Fruit fly (Drosophila melanogaster) whole organism, prepupa: ENCODE measurements around the gene Ref1.

Experiments
- CG10631 ChIP-seq: fragments of 200-800 bp; sonication (Bioruptor generic); optimal IDR thresholded peaks from 2 replicates; lab custom pipeline; 2016; ENCODE audit warnings: missing biosample characterization, missing genetic modification characterization
- CG10669 ChIP-seq: fragments of 200-800 bp; sonication (Bioruptor generic); optimal IDR thresholded peaks from 3 replicates; lab custom pipeline; 2018; ENCODE audit warnings: missing biosample characterization, mild to moderate bottlenecking, missing genetic modification characterization, moderate library complexity
- CG1621 ChIP-seq: fragments of 200-800 bp; sonication (Bioruptor generic); optimal IDR thresholded peaks from 3 replicates; lab custom pipeline; 2018; ENCODE audit warnings: missing biosample characterization, mild to moderate bottlenecking, missing genetic modification characterization
- CG16779 ChIP-seq: fragments of 200-800 bp; sonication (Bioruptor generic); optimal IDR thresholded peaks from 3 replicates; lab custom pipeline; 2017; ENCODE audit warnings: missing biosample characterization, mild to moderate bottlenecking, missing genetic modification characterization
- CG31627 ChIP-seq: fragments of 200-800 bp; sonication (Bioruptor generic); optimal IDR thresholded peaks from 3 replicates; lab custom pipeline; 2016; ENCODE audit warnings: missing biosample characterization, missing genetic modification characterization
- CG32006 ChIP-seq: fragments of 200-800 bp; sonication (Bioruptor generic); optimal IDR thresholded peaks from 3 replicates; lab custom pipeline; 2017; ENCODE audit warnings: missing biosample characterization, mild to moderate bottlenecking, missing genetic modification characterization
- CG3919 ChIP-seq: fragments of 200-800 bp; sonication (Bioruptor generic); optimal IDR thresholded peaks from 3 replicates; lab custom pipeline; 2016; ENCODE audit warnings: missing biosample characterization, missing genetic modification characterization
- CG6276 ChIP-seq: fragments of 200-800 bp; sonication (Bioruptor generic); optimal IDR thresholded peaks from 2 replicates; lab custom pipeline; 2017; ENCODE audit warnings: missing biosample characterization, mild to moderate bottlenecking, missing genetic modification characterization
- CG6792 ChIP-seq: fragments of 200-800 bp; sonication (Bioruptor generic); optimal IDR thresholded peaks from 3 replicates; lab custom pipeline; 2016; ENCODE audit warnings: missing biosample characterization, missing genetic modification characterization
- CG6808 ChIP-seq: fragments of 200-800 bp; sonication (Bioruptor generic); optimal IDR thresholded peaks from 3 replicates; lab custom pipeline; 2017; ENCODE audit warnings: missing biosample characterization, missing genetic modification characterization, mild to moderate bottlenecking, moderate library complexity, missing genetic modification reagents
- CG6854 ChIP-seq: fragments of 200-800 bp; sonication (Bioruptor generic); optimal IDR thresholded peaks from 2 replicates; lab custom pipeline; 2017; ENCODE audit warnings: missing biosample characterization, mild to moderate bottlenecking, missing genetic modification characterization
- CG7368 ChIP-seq: fragments of 200-800 bp; sonication (Bioruptor generic); optimal IDR thresholded peaks from 3 replicates; lab custom pipeline; 2016; ENCODE audit warnings: missing biosample characterization, missing genetic modification characterization
- CG8319 ChIP-seq: fragments of 200-800 bp; sonication (Bioruptor generic); optimal IDR thresholded peaks from 3 replicates; lab custom pipeline; 2016; ENCODE audit warnings: missing biosample characterization, missing genetic modification characterization
- CG8632 ChIP-seq: fragments of 200-800 bp; sonication (Bioruptor generic); optimal IDR thresholded peaks from 3 replicates; lab custom pipeline; 2016; ENCODE audit warnings: missing biosample characterization, missing genetic modification characterization
- CG9139 ChIP-seq: fragments of 200-800 bp; sonication (Bioruptor generic); optimal IDR thresholded peaks from 3 replicates; lab custom pipeline; 2017; ENCODE audit warnings: missing biosample characterization, mild to moderate bottlenecking, missing genetic modification characterization
- Eip75B ChIP-seq: fragments of 200-800 bp; sonication (Bioruptor generic); optimal IDR thresholded peaks from 3 replicates; lab custom pipeline; 2016; ENCODE audit warnings: missing biosample characterization, missing genetic modification characterization
- Eip78C ChIP-seq: fragments of 200-800 bp; sonication (Bioruptor generic); peaks from one replicate; lab custom pipeline; 2016; ENCODE audit warnings: missing biosample characterization, missing genetic modification characterization
- Ets21C ChIP-seq: fragments of 200-800 bp; sonication (Bioruptor generic); optimal IDR thresholded peaks from 3 replicates; lab custom pipeline; 2016; ENCODE audit warnings: missing biosample characterization, missing genetic modification characterization
- Ets96B ChIP-seq: fragments of 200-800 bp; optimal IDR thresholded peaks from 2 replicates; lab custom pipeline; 2019; ENCODE audit warnings: missing biosample characterization, mild to moderate bottlenecking, missing genetic modification characterization, moderate library complexity
- Gug ChIP-seq: fragments of 200-800 bp; sonication (Bioruptor generic); IDR thresholded peaks from 2 replicates; pipeline ENCODE4 v1.3.6; 2022; ENCODE audit warnings: missing biosample characterization, missing genetic modification characterization
- Hr38 ChIP-seq: sonication (Bioruptor generic); optimal IDR thresholded peaks from 2 replicates; lab custom pipeline; 2016; ENCODE audit warnings: missing biosample characterization, missing genetic modification characterization
- Hr39 ChIP-seq: fragments of 200-800 bp; sonication (Bioruptor generic); optimal IDR thresholded peaks from 2 replicates; lab custom pipeline; 2016; ENCODE audit warnings: missing biosample characterization, missing genetic modification characterization
- Hr4 ChIP-seq: fragments of 200-800 bp; sonication (Bioruptor generic); optimal IDR thresholded peaks from 3 replicates; lab custom pipeline; 2016; ENCODE audit warnings: missing biosample characterization, missing genetic modification characterization
- Lpt ChIP-seq: fragments of 200-800 bp; sonication (Bioruptor generic); optimal IDR thresholded peaks from 3 replicates; lab custom pipeline; 2016; ENCODE audit warnings: missing biosample characterization, missing genetic modification characterization
- Met ChIP-seq: fragments of 200-800 bp; sonication (Bioruptor generic); optimal IDR thresholded peaks from 3 replicates; lab custom pipeline; 2016; ENCODE audit warnings: missing biosample characterization, missing genetic modification characterization
- OdsH ChIP-seq: fragments of 200-800 bp; sonication (Bioruptor generic); optimal IDR thresholded peaks from 3 replicates; lab custom pipeline; 2016; ENCODE audit warnings: missing biosample characterization, missing genetic modification characterization
- Sox15 ChIP-seq: fragments of 200-800 bp; sonication (Bioruptor generic); optimal IDR thresholded peaks from 3 replicates; lab custom pipeline; 2016; ENCODE audit warnings: missing biosample characterization, missing genetic modification characterization
- achi ChIP-seq: fragments of 200-800 bp; sonication (Bioruptor generic); optimal IDR thresholded peaks from 3 replicates; lab custom pipeline; 2016; ENCODE audit warnings: missing biosample characterization, missing genetic modification characterization
- acj6 ChIP-seq: fragments of 200-800 bp; sonication (Bioruptor generic); optimal IDR thresholded peaks from 3 replicates; lab custom pipeline; 2016; ENCODE audit warnings: missing biosample characterization, missing genetic modification characterization
- dsx ChIP-seq: fragments of 200-800 bp; optimal IDR thresholded peaks from 3 replicates; lab custom pipeline; 2019; ENCODE audit warnings: missing biosample characterization, mild to moderate bottlenecking, missing genetic modification characterization, moderate library complexity; ENCODE audit not compliant: poor library complexity, severe bottlenecking
- eg ChIP-seq: fragments of 200-800 bp; sonication (Bioruptor generic); IDR thresholded peaks from 3 replicates; pipeline ENCODE4 v1.3.6; 2022; ENCODE audit warnings: missing biosample characterization, missing genetic modification characterization
- esn ChIP-seq: fragments of 200-800 bp; sonication (Bioruptor generic); optimal IDR thresholded peaks from 2 replicates; lab custom pipeline; 2016; ENCODE audit warnings: missing biosample characterization, mild to moderate bottlenecking, missing genetic modification characterization, moderate library complexity
- fd59A ChIP-seq: fragments of 200-800 bp; sonication (Bioruptor generic); optimal IDR thresholded peaks from 2 replicates; lab custom pipeline; 2017; ENCODE audit warnings: missing biosample characterization, mild to moderate bottlenecking, missing genetic modification characterization, missing genetic modification reagents
- fkh ChIP-seq: fragments of 200-800 bp; sonication (Bioruptor generic); optimal IDR thresholded peaks from 3 replicates; lab custom pipeline; 2017; ENCODE audit warnings: missing biosample characterization, mild to moderate bottlenecking, missing genetic modification characterization, moderate library complexity
- lz ChIP-seq: fragments of 200-800 bp; sonication (Bioruptor generic); optimal IDR thresholded peaks from 3 replicates; lab custom pipeline; 2016; ENCODE audit warnings: missing biosample characterization, missing genetic modification characterization
- net ChIP-seq: fragments of 200-800 bp; sonication (Bioruptor generic); optimal IDR thresholded peaks from 3 replicates; lab custom pipeline; 2016; ENCODE audit warnings: missing biosample characterization, missing genetic modification characterization
- pdm3 ChIP-seq: fragments of 200-800 bp; sonication (Bioruptor generic); optimal IDR thresholded peaks from 3 replicates; lab custom pipeline; 2016; ENCODE audit warnings: missing biosample characterization, missing genetic modification characterization
- spab ChIP-seq: fragments of 200-800 bp; sonication (Bioruptor generic); optimal IDR thresholded peaks from 2 replicates; lab custom pipeline; 2017; ENCODE audit warnings: missing biosample characterization, mild to moderate bottlenecking, missing genetic modification characterization, missing genetic modification reagents
- ss ChIP-seq, 2 experiments: fragments of 200-800 bp; sonication (Bioruptor generic); optimal IDR thresholded peaks; 2 replicates in 1 of 2; 3 replicates in 1 of 2; lab custom pipeline; 2017 to 2018; ENCODE audit warnings: mild to moderate bottlenecking in 2 of 2, missing biosample characterization in 2 of 2, missing genetic modification characterization in 2 of 2, moderate library complexity in 1 of 2
- svp ChIP-seq: fragments of 200-800 bp; sonication (Bioruptor generic); peaks from one replicate; lab custom pipeline; 2016; ENCODE audit warnings: missing biosample characterization, missing genetic modification characterization
- vri ChIP-seq: fragments of 200-800 bp; sonication (Bioruptor generic); optimal IDR thresholded peaks from 3 replicates; lab custom pipeline; 2016; ENCODE audit warnings: missing biosample characterization, mild to moderate bottlenecking, missing genetic modification characterization

The Ref1 gene

DNA sequence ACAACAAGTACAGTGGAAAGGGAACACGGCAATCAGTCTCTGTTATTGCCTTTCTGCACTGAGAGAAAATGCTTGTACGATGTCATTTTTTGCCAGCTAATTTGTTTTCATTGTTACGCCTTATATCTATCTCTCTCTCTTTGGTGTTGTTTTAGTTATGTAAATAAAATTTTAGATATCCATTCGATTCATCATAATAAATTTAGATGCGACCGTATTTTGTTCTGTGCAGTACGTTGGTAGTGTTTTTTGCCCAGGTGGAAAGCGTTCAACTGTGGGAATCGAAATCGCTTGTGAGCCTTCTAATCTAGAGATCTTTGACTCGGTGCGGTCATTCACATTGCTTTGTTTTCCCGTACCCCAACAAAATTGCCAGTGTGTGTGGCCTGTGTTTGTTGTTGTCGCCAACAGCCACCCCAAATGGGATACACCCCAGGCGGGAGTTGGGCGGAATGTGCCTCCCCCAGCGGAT is 4.4 kb downstream of the Ref1 start (continued):
- TF ChIP-seq net (GFP tag; lab: Kevin White, UChicago): peak; percentile 89
- peak; percentile 93 for TF ChIP-seq CG32006 (GFP tag; lab: Kevin White, UChicago)
- TF ChIP-seq CG8632 (GFP tag; lab: Kevin White, UChicago): peak; percentile 93
- TF ChIP-seq spab (GFP tag; lab: Kevin White, UChicago): peak; percentile 90
- TF ChIP-seq eg (GFP tag; lab: Robert Waterston, UW): no peak
- TF ChIP-seq Hr38 (GFP tag; lab: Kevin White, UChicago): no peak
- TF ChIP-seq fkh: peak; percentile 69
- TF ChIP-seq ss (GFP tag; optimal IDR thresholded peaks at IDR 0.05; lab: Kevin White, UChicago): peak; percentile 85 to 88
- TF ChIP-seq CG10669 (GFP tag; lab: Kevin White, UChicago): peak; percentile 91
- peak; percentile 95 for TF ChIP-seq OdsH (GFP tag; lab: Kevin White, UChicago)
- TF ChIP-seq Sox15: peak; percentile 85
- TF ChIP-seq Lpt (GFP tag; lab: Kevin White, UChicago): peak; percentile 89

DNA sequence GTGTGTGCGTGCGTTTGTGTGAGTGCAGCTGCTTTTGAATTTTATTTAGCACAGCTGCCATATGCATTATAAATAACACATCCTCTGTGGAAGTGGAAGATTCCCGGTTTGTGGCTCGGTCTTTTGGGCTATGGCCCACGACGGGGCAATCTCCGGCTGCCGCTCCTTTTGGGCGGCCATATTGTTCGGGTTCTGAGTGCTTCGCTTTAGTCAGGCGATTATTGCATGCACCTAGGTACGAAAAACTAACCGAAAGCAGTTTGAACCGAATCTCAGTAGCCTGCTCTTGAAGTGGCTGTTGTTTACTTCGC is 5.1 kb downstream of the Ref1 start:
- TF ChIP-seq net (GFP tag; lab: Kevin White, UChicago): no peak
- TF ChIP-seq CG6276 (GFP tag; lab: Kevin White, UChicago): no peak
- no peak for TF ChIP-seq Ets96B (tag; lab: Kevin White, UChicago)
- TF ChIP-seq Eip78C (GFP tag; lab: Kevin White, UChicago): peak; percentile 17
- TF ChIP-seq dsx (GFP tag; lab: Kevin White, UChicago): peak; percentile 4
- TF ChIP-seq acj6 (GFP tag; lab: Kevin White, UChicago): no peak
- TF ChIP-seq, all 60 proteins: peak for 2

DNA sequence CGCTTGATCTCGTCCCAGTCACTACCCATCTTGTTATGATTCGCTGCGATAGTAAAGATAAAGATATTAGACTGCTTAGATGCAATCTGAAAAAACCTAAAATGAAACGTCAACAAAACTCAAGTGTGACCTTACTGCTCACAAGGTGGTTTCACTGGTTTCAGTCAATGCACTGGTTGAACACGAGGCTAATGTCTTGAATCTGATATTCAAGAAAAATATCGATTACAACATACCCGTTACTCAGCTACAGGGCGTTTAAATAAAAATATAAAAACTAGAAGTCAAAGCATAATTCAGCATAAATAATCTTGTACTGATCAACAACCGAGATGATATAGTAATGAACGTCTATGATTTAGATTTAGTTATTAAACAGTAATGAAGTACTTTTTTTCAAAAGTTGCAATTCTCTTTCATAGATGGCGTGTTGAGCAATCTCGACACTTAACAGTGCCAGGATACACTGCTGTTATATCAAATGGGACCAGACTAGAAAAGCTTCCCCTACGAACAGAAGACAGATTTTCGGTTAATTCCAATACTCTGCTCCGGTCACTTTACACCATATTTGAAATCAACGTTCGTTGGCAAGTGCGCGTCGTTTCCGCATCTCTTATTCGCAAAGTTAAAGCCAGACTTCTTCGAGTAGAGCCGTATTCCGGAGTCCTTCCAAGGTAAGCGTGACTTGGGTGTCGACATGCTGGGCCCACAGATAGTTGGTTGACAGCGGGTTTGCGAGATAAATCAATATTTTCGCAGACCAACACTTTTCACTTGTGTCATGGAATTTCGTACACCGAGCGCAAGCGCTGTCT is 5.7 kb downstream of the Ref1 start, which contains the start of the genes Ufl1 and CG1943:
Ufl1 (minus strand) TSS at position 156 of the 818 bp plus-strand sequence.
CG1943 (plus strand) TSS at position 563 of the 818 bp plus-strand sequence.
- TF ChIP-seq Lpt (GFP tag; lab: Kevin White, UChicago) (peak; percentile 19), CG31627 (GFP tag; lab: Kevin White, UChicago) (peak; percentile 21), acj6 (GFP tag; lab: Kevin White, UChicago) (no peak), esn (GFP tag; lab: Kevin White, UChicago) (peak; percentile 29), CG6854 (GFP tag; lab: Kevin White, UChicago) (peak; percentile 46), pdm3 (GFP tag; lab: Kevin White, UChicago) (no peak), CG10669 (GFP tag; lab: Kevin White, UChicago) (no peak), fkh (peak; percentile 63), Eip78C (GFP tag; lab: Kevin White, UChicago) (peak; percentile 60), Eip75B (GFP tag; lab: Kevin White, UChicago) (peak; percentile 3), Sox15 (no peak), ss (GFP tag; optimal IDR thresholded peaks at IDR 0.05; lab: Kevin White, UChicago) (peak in 1 of 2 experiments; percentile 42), CG6808 (GFP tag; lab: Kevin White, UChicago) (no peak), CG3919 (peak; percentile 35), vri (GFP tag; lab: Kevin White, UChicago) (peak; percentile 25), Met (GFP tag; lab: Kevin White, UChicago) (no peak), CG8319 (GFP tag; lab: Kevin White, UChicago) (no peak), CG1621 (tag; lab: Kevin White, UChicago) (peak; percentile 44), eg (GFP tag; lab: Robert Waterston, UW) (no peak), Hr39 (GFP tag; lab: Kevin White, UChicago) (no peak), Ets21C (GFP tag; lab: Kevin White, UChicago) (no peak), fd59A (no peak), CG7368 (GFP tag; lab: Kevin White, UChicago) (no peak), CG16779 (tag; lab: Kevin White, UChicago) (peak; percentile 56), CG9139 (GFP tag; lab: Kevin White, UChicago) (no peak), svp (peak; percentile 69), CG6792 (GFP tag; lab: Kevin White, UChicago) (no peak), achi (peak; percentile 74), net (GFP tag; lab: Kevin White, UChicago) (peak; percentile 37), Hr4 (GFP tag; lab: Kevin White, UChicago) (no peak), Gug (GFP tag; lab: Robert Waterston, UW) (no peak), lz (GFP tag; lab: Kevin White, UChicago) (peak; percentile 26), CG10631 (GFP tag; lab: Kevin White, UChicago) (no peak)
